Fruit fly (Drosophila melanogaster): ENCODE measurements around the gene Ziz.

Gene Ziz

DNA sequence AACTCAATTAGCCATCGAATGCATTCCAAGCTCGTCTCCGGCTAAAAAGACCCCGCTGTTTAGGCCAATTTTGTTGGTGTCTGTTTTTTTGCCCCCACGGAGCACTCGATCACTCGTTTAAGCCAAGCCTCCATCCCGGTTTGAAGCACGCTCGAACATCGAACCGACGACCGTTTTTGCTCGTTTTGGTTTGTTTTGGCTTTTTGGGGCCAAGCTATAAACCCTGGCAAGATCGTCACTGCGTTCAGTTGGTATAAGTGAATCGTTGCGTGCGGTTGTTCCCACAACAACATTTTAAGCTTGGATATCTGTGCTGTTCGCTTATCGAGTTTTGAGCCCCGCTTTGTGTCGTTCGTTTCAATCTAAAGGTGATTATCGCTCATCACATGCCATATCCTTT is 29.8 kb downstream of the Ziz start, which contains the start of gene CG6055:
TSS of gene CG6055 (plus strand) at position 240 of the 400 bp plus-strand sequence.
- TF ChIP-seq kni (GFP tag; optimal IDR thresholded peaks at IDR 0.05), result peak; percentile 45
- peak; percentile 25; the same call in 1 of the 2 replicates for TF ChIP-seq Drgx (GFP tag; IDR thresholded peaks at IDR 0.05)
- peak; percentile 57 for TF ChIP-seq Jarid2 (GFP tag; optimal IDR thresholded peaks at IDR 0.05)
- no peak for TF ChIP-seq cato (GFP tag; optimal IDR thresholded peaks at IDR 0.05; ENCODE audit: borderline replicate concordance)
- TF ChIP-seq z (GFP tag; IDR thresholded peaks at IDR 0.05), result 0 out of 3 replicates have a peak, but pooled peaks have one; percentile 54
- no peak for TF ChIP-seq nerfin-1 (tag; optimal IDR thresholded peaks at IDR 0.05)
- TF ChIP-seq Dll (GFP tag; IDR thresholded peaks at IDR 0.05; ENCODE audit: partially characterized antibody), result peak; percentile 33; the same call in 1 of the 4 replicates
- TF ChIP-seq nom (GFP tag; optimal IDR thresholded peaks at IDR 0.05), result peak; percentile 76
- peak; percentile 98 for TF ChIP-seq CG5180 (GFP tag; optimal IDR thresholded peaks at IDR 0.05)
- TF ChIP-seq MESR4 (GFP tag; optimal IDR thresholded peaks at IDR 0.05), result no peak
- no peak for TF ChIP-seq CG34422 (GFP tag; IDR thresholded peaks at IDR 0.05)

DNA sequence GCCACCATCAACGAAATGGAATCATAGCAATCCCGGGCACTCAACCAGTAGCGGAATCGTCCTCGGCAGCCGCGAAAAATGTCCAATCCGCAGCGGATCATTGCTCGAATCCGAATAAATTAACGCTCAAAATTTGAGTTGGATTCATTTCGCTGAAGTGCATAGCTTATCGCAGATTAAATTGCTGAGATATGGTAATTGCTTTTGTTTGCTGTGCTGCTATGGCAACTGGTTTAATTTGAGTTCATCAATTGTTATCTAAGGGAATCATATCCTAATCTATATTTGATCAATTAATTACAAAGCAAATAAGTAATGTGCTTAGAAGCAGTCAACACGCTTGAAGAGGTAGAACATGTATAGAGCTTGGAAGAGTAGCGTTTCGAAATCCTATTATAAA is 34.0 kb downstream of the Ziz start, which contains the start of gene Gr28b:
TSS of gene Gr28b (minus strand) at position 101 of the 400 bp plus-strand sequence.
- TF ChIP-seq CG8281 (tag; optimal IDR thresholded peaks at IDR 0.05) (no peak), Ets65A (GFP tag) (peak; percentile 45)

DNA sequence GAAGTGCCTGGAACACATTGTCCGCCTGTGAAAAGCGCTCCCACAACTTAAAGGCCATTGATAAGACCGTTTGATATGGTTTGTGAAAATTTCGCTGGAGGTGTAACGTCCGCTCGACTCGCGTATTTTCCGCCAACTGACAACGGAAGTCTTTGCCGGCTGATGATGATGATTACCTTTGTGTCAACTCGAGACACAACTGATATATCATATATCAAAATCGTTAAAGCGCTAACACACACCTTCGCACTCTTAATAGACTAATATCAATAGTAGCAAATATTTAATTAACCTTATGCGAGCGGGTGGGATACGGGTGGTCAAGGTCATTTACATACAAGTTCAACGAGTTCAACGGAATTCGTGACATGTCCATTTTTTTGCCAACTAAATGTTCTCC is 42.0 kb downstream of the Ziz start, which contains the start of gene Gr28a:
TSS of gene Gr28a (minus strand) at position 101 of the 400 bp plus-strand sequence.
- TF ChIP-seq CG11398 (GFP tag; optimal IDR thresholded peaks at IDR 0.05) (no peak), H15 (GFP tag; IDR thresholded peaks at IDR 0.05) (no peak), esg (GFP tag; conservative IDR thresholded peaks at IDR 0.05) (no peak), ato (GFP tag; IDR thresholded peaks at IDR 0.05; ENCODE audit: partially characterized antibody) (no peak), CG4404 (GFP tag; IDR thresholded peaks at IDR 0.05) (no peak), C15 (GFP tag; IDR thresholded peaks at IDR 0.05) (no peak), CG7556 (GFP tag; optimal IDR thresholded peaks at IDR 0.05) (no peak), Deaf1 (tag; optimal IDR thresholded peaks at IDR 0.05) (no peak), CG15073 (GFP tag; optimal IDR thresholded peaks at IDR 0.05) (no peak), CG2120 (GFP tag; optimal IDR thresholded peaks at IDR 0.05) (no peak), Hmr (GFP tag; optimal IDR thresholded peaks at IDR 0.05) (no peak), CG12659 (GFP tag; optimal IDR thresholded peaks at IDR 0.05) (no peak), CG15601 (tag; optimal IDR thresholded peaks at IDR 0.05) (no peak), ERR (GFP tag; optimal IDR thresholded peaks at IDR 0.05) (no peak)

DNA sequence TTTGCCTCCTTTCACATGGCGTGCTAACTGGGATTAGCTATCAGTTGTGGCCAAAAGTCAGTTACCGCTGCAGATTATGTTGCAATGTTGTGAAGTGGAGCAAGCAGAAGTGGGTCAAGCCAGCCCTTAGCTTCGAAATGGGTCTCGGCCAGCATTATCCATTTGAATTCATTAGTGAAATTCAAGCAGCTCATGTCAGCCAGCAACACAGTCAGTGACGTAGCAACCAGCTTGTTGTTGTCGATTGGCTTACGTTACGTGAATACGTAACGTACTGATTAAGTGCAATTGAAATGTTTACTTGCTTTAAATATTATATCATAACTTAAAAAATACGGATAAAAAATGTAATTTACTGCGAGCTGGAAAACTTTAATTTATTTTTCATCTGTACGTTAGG is 44.0 kb downstream of the Ziz start:
- TF ChIP-seq CG10543 (GFP tag; optimal IDR thresholded peaks at IDR 0.05) (no peak), schlank (tag; optimal IDR thresholded peaks at IDR 0.05) (no peak), Fer2 (tag; optimal IDR thresholded peaks at IDR 0.05) (no peak), Ravus (GFP tag; IDR thresholded peaks at IDR 0.05) (no peak), org-1 (GFP tag; optimal IDR thresholded peaks at IDR 0.05) (no peak), E2f2 (GFP tag; IDR thresholded peaks at IDR 0.05) (peak; percentile 84), nau (GFP tag; optimal IDR thresholded peaks at IDR 0.05) (no peak), CG34422 (GFP tag; IDR thresholded peaks at IDR 0.05) (0 out of 3 replicates have a peak, but pooled peaks have one; percentile 35), CG15601 (tag; optimal IDR thresholded peaks at IDR 0.05) (no peak), CG13287 (GFP tag; IDR thresholded peaks at IDR 0.05; ENCODE audit: partially characterized antibody) (peak; percentile 55; the same call in 1 of the 2 replicates), CG11504 (tag; optimal IDR thresholded peaks at IDR 0.05) (no peak), MESR4 (GFP tag; optimal IDR thresholded peaks at IDR 0.05) (no peak), CG7786 (GFP tag; optimal IDR thresholded peaks at IDR 0.05) (no peak), ro (GFP tag; IDR thresholded peaks at IDR 0.05) (no peak), CG7372 (GFP tag; IDR thresholded peaks at IDR 0.05) (0 out of 2 replicates have a peak, but pooled peaks have one; percentile 19), Fer1 (GFP tag; optimal IDR thresholded peaks at IDR 0.05) (no peak), CG15011 (GFP tag; optimal IDR thresholded peaks at IDR 0.05) (no peak), CG12236 (GFP tag; optimal IDR thresholded peaks at IDR 0.05) (no peak), C15 (GFP tag; IDR thresholded peaks at IDR 0.05) (no peak), fu2 (GFP tag; optimal IDR thresholded peaks at IDR 0.05) (no peak), Drgx (GFP tag; IDR thresholded peaks at IDR 0.05) (no peak), bbx (GFP tag; IDR thresholded peaks at IDR 0.05; ENCODE audit: partially characterized antibody) (no peak), vnd (GFP tag; IDR thresholded peaks at IDR 0.05; ENCODE audit: partially characterized antibody) (0 out of 3 replicates have a peak, but pooled peaks have one; percentile 35)

Measured in whole organism, embryonic.